Worm (Caenorhabditis elegans): Measurements from ENCODE around the gene srh-76.

Gene srh-76

ce11 chrV:5876966-5877365, 43.3 kb downstream of the srh-76 start:
- TF ChIP-seq sptf-1 (tag; optimal IDR thresholded peaks at IDR 0.05) (no peak), ceh-90 (tag; optimal IDR thresholded peaks at IDR 0.05) (no peak), unc-86 (tag; optimal IDR thresholded peaks at IDR 0.05) (no peak), fkh-8 (tag; optimal IDR thresholded peaks at IDR 0.05) (no peak), skn-1 (tag; optimal IDR thresholded peaks at IDR 0.05) (no peak), nhr-77 (tag; optimal IDR thresholded peaks at IDR 0.05) (no peak), ceh-88 (GFP tag; IDR thresholded peaks at IDR 0.05) (no peak), blmp-1 (tag; optimal IDR thresholded peaks at IDR 0.05) (no peak), fkh-4 (tag; optimal IDR thresholded peaks at IDR 0.05; ENCODE audit: borderline replicate concordance) (no peak), ztf-4 (tag; optimal IDR thresholded peaks at IDR 0.05) (no peak), F16B12.6 (tag; optimal IDR thresholded peaks at IDR 0.05) (no peak), alr-1 (tag; optimal IDR thresholded peaks at IDR 0.05; ENCODE audit: borderline replicate concordance) (no peak)

DNA sequence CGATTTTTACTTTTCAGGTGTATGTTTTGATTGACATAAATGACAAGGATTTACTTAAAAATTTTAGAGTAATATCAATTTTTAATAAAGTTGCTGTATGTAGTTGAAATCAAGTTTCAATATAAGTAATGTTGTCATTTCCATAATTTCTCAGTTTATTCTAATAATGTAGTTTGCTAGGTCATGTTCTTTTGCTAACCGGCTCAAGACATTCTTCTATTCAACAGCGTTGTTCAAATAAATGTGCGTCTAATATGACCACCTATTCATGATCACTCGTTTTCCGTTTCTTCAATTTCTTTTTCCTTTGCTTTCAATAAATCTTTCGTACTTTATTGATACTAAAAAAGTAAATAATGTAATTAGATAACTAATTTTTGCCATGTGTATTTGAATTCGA, 46.4 kb downstream of the srh-76 start, which contains the start of gene C02G6.3:
Gene C02G6.3, plus strand, starts transcription at position 301 of the 400 bp plus-strand sequence.
- no peak for TF ChIP-seq rnt-1 (tag; optimal IDR thresholded peaks at IDR 0.05)
- no peak for TF ChIP-seq snpc-4 (tag; optimal IDR thresholded peaks at IDR 0.05)
- no peak for TF ChIP-seq nhr-76 (tag; optimal IDR thresholded peaks at IDR 0.05)
- no peak for TF ChIP-seq nhr-237 (tag; optimal IDR thresholded peaks at IDR 0.05)
- TF ChIP-seq nhr-11 (tag; optimal IDR thresholded peaks at IDR 0.05) = no peak
- no peak for TF ChIP-seq elt-2 (tag; optimal IDR thresholded peaks at IDR 0.05)

DNA sequence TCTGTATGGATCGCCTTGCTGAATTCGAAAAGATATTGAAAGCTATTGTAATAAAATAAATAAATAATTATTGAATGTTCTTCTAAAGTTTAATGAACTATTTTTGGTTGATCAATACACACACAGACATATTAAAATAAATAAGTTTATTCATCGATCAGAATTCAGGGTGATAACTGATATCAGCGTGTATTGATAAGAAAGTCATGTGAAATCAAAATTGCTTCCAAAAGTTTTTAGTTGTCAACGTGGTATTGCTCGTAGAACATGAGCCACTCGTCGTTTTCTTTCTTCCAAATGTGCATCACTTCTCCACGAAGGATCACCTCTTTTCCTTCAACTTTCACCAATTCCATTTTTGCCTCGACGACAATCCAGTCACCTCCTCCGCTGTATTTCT, 48.8 kb downstream of the srh-76 start:
- TF ChIP-seq elt-2 (tag; optimal IDR thresholded peaks at IDR 0.05) = peak; percentile 79
- no peak for TF ChIP-seq sptf-1 (tag; optimal IDR thresholded peaks at IDR 0.05)
- TF ChIP-seq swsn-7 (tag; optimal IDR thresholded peaks at IDR 0.05) = no peak
- no peak for TF ChIP-seq grh-1 (GFP tag; IDR thresholded peaks at IDR 0.05)

DNA sequence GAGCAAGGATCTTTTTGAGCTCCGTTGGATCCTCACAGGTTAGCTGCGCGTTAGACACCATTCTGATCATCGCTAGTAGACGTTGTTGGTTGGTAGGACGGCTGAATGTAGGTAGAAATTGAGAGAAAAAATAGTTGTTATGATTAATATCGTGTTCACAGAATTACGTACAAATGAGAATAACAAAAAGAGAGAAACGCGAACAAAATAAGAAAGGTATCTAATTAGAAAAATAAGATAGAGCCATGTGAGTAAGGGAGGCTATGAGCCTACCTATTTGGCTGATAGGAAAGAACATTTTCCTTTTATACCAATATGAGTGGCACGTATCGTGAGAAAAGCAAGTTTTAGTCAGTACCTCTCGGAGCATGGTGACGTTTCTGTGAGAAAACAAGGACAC, 50.1 kb downstream of the srh-76 start, which contains the start of gene C04E6.8:
Gene C04E6.8, minus strand, starts transcription at position 101 of the 400 bp plus-strand sequence.
- TF ChIP-seq aha-1 (tag; optimal IDR thresholded peaks at IDR 0.05) (no peak), sup-37 (GFP tag; optimal IDR thresholded peaks at IDR 0.05) (no peak), unc-86 (tag; optimal IDR thresholded peaks at IDR 0.05) (no peak)

Data from whole organism, L1 larva.